Fruit fly (Drosophila melanogaster) whole organism, embryonic: ENCODE results near the gene Mct1.

Experiments used
- Bgb ChIP-seq: fragments of 200-800 bp; sonication (Bioruptor generic); IDR thresholded peaks from 2 replicates; pipeline ENCODE4 v1.3.6; 2022; ENCODE audit warnings: missing biosample characterization, missing genetic modification characterization; ENCODE audit not compliant: partially characterized antibody
- CG10462 ChIP-seq: fragments of 200-800 bp; sonication (Bioruptor generic); optimal IDR thresholded peaks from 2 replicates; lab custom pipeline; 2016; ENCODE audit warnings: missing biosample characterization, missing genetic modification characterization
- CG10979 ChIP-seq: fragments of 200-800 bp; sonication (Bioruptor generic); optimal IDR thresholded peaks from 2 replicates; lab custom pipeline; 2018; ENCODE audit warnings: missing biosample characterization, mild to moderate bottlenecking, missing genetic modification characterization, moderate library complexity
- CG11085 ChIP-seq: fragments of 200-800 bp; sonication (Bioruptor generic); IDR thresholded peaks from 2 replicates; pipeline ENCODE4 v1.3.6; 2022; ENCODE audit warnings: missing biosample characterization, missing genetic modification characterization
- CG12299 ChIP-seq: fragments of 200-800 bp; sonication (Bioruptor generic); optimal IDR thresholded peaks from 2 replicates; lab custom pipeline; 2018; ENCODE audit warnings: missing biosample characterization, mild to moderate bottlenecking, missing genetic modification characterization
- CG12659 ChIP-seq: fragments of 200-800 bp; sonication (Bioruptor generic); optimal IDR thresholded peaks from 3 replicates; lab custom pipeline; 2017; ENCODE audit warnings: mild to moderate bottlenecking, missing biosample characterization, missing genetic modification reagents, missing genetic modification characterization
- CG12942 ChIP-seq: fragments of 200-800 bp; sonication (Bioruptor generic); optimal IDR thresholded peaks from 3 replicates; lab custom pipeline; 2016; ENCODE audit warnings: missing biosample characterization, missing genetic modification characterization
- CG13287 ChIP-seq: fragments of 200-800 bp; sonication (Bioruptor generic); IDR thresholded peaks from 2 replicates; pipeline ENCODE4 v1.3.6; 2022; ENCODE audit warnings: missing biosample characterization, missing genetic modification characterization; ENCODE audit not compliant: partially characterized antibody
- CG18262 ChIP-seq: fragments of 200-800 bp; optimal IDR thresholded peaks from 3 replicates; lab custom pipeline; 2019; ENCODE audit warnings: missing biosample characterization, mild to moderate bottlenecking, missing genetic modification characterization, moderate library complexity
- CG2120 ChIP-seq: fragments of 200-800 bp; sonication (Bioruptor generic); optimal IDR thresholded peaks from 3 replicates; lab custom pipeline; 2016; ENCODE audit warnings: missing biosample characterization, missing genetic modification characterization
- CG32772 ChIP-seq: fragments of 200-800 bp; sonication (Bioruptor generic); IDR thresholded peaks from 2 replicates; pipeline ENCODE4 v1.3.6; 2022; ENCODE audit warnings: missing biosample characterization, missing genetic modification characterization
- CG3281 ChIP-seq: fragments of 200-800 bp; sonication (Bioruptor generic); optimal IDR thresholded peaks from 3 replicates; lab custom pipeline; 2017; ENCODE audit warnings: missing biosample characterization, mild to moderate bottlenecking, missing genetic modification characterization
- CG3838 ChIP-seq: fragments of 200-800 bp; sonication (Bioruptor generic); optimal IDR thresholded peaks from 3 replicates; lab custom pipeline; 2016; ENCODE audit warnings: missing biosample characterization, missing genetic modification characterization
- CG4730 ChIP-seq: fragments of 200-800 bp; sonication (Bioruptor generic); IDR thresholded peaks from 2 replicates; pipeline ENCODE4 v1.3.6; 2022; ENCODE audit warnings: missing biosample characterization, missing genetic modification characterization
- CG7357 ChIP-seq: fragments of 200-800 bp; sonication (Bioruptor generic); IDR thresholded peaks from 3 replicates; pipeline ENCODE4 v1.3.6; 2022; ENCODE audit warnings: missing biosample characterization, missing genetic modification characterization
- CG7745 ChIP-seq: fragments of 200-800 bp; sonication (Bioruptor generic); optimal IDR thresholded peaks from 2 replicates; lab custom pipeline; 2018; ENCODE audit warnings: missing biosample characterization, mild to moderate bottlenecking, missing genetic modification characterization, moderate library complexity
- CG7839 ChIP-seq: fragments of 200-800 bp; sonication (Bioruptor generic); optimal IDR thresholded peaks from 3 replicates; lab custom pipeline; 2018; ENCODE audit warnings: missing biosample characterization, mild to moderate bottlenecking, missing genetic modification characterization, moderate library complexity
- CG7963 ChIP-seq: fragments of 200-800 bp; sonication (Bioruptor generic); IDR thresholded peaks from 3 replicates; pipeline ENCODE4 v1.3.6; 2022; ENCODE audit warnings: missing biosample characterization, missing genetic modification characterization; ENCODE audit not compliant: partially characterized antibody
- Chrac-16 ChIP-seq: fragments of 200-800 bp; sonication (Bioruptor generic); optimal IDR thresholded peaks from 3 replicates; lab custom pipeline; 2016; ENCODE audit warnings: missing biosample characterization, missing genetic modification characterization
- CrebB ChIP-seq: fragments of 200-800 bp; sonication (Bioruptor generic); optimal IDR thresholded peaks from 3 replicates; lab custom pipeline; 2018; ENCODE audit warnings: missing biosample characterization, mild to moderate bottlenecking, missing genetic modification characterization
- D19B ChIP-seq: fragments of 200-800 bp; sonication (Bioruptor generic); optimal IDR thresholded peaks from 2 replicates; lab custom pipeline; 2017; ENCODE audit warnings: missing biosample characterization, mild to moderate bottlenecking, missing genetic modification characterization
- Dad ChIP-seq: fragments of 200-800 bp; sonication (Bioruptor generic); optimal IDR thresholded peaks from 3 replicates; lab custom pipeline; 2016; ENCODE audit warnings: missing biosample characterization, missing genetic modification characterization
- Dip2 ChIP-seq: fragments of 200-800 bp; sonication (Bioruptor generic); IDR thresholded peaks from 2 replicates; pipeline ENCODE4 v1.3.6; 2022; ENCODE audit warnings: missing biosample characterization, missing genetic modification characterization
- Doc3 ChIP-seq: fragments of 200-800 bp; sonication (Bioruptor generic); IDR thresholded peaks from 3 replicates; pipeline ENCODE4 v1.3.6; 2022; ENCODE audit warnings: missing biosample characterization, missing genetic modification characterization; ENCODE audit not compliant: partially characterized antibody
- Ets65A ChIP-seq: fragments of 200-800 bp; sonication (Bioruptor generic); peaks from one replicate; lab custom pipeline; 2016; ENCODE audit warnings: missing biosample characterization, missing genetic modification characterization
- HLH54F ChIP-seq: fragments of 200-800 bp; sonication (Bioruptor generic); optimal IDR thresholded peaks from 3 replicates; lab custom pipeline; 2016; ENCODE audit warnings: missing biosample characterization, missing genetic modification characterization
- HmgZ ChIP-seq: fragments of 200-800 bp; sonication (Bioruptor generic); optimal IDR thresholded peaks from 2 replicates; lab custom pipeline; 2018; ENCODE audit warnings: missing biosample characterization, mild to moderate bottlenecking, missing genetic modification characterization
- Max ChIP-seq: fragments of 200-800 bp; sonication (Bioruptor generic); optimal IDR thresholded peaks from 2 replicates; lab custom pipeline; 2016; ENCODE audit warnings: missing biosample characterization, mild to moderate bottlenecking, missing genetic modification characterization
- Neu2 ChIP-seq: fragments of 200-800 bp; sonication (Bioruptor generic); optimal IDR thresholded peaks from 3 replicates; lab custom pipeline; 2016; ENCODE audit warnings: missing biosample characterization, missing genetic modification characterization, borderline replicate concordance
- Sox100B ChIP-seq: fragments of 200-800 bp; sonication (Bioruptor generic); optimal IDR thresholded peaks from 3 replicates; lab custom pipeline; 2018; ENCODE audit warnings: missing biosample characterization, mild to moderate bottlenecking, missing genetic modification characterization
- Sry-δ ChIP-seq: fragments of 200-800 bp; sonication (Bioruptor generic); optimal IDR thresholded peaks from 2 replicates; lab custom pipeline; 2016; ENCODE audit warnings: missing biosample characterization, missing genetic modification characterization
- Stat92E ChIP-seq, 3 experiments: fragments of >200 bp in 2 of 3; fragments of 200-800 bp in 1 of 3; sonication (Bioruptor generic) in 1 of 3; optimal IDR thresholded peaks; 2 replicates each; lab custom pipeline; 2017 to 2019; ENCODE audit warnings: missing biosample characterization in 3 of 3, missing genetic modification characterization in 3 of 3, mild to moderate bottlenecking in 1 of 3, moderate library complexity in 1 of 3
- ato ChIP-seq: fragments of 200-800 bp; sonication (Bioruptor generic); IDR thresholded peaks from 2 replicates; pipeline ENCODE4 v1.3.6; 2022; ENCODE audit warnings: missing biosample characterization, missing genetic modification characterization; ENCODE audit not compliant: partially characterized antibody
- bbx ChIP-seq: fragments of 200-800 bp; sonication (Bioruptor generic); IDR thresholded peaks from 2 replicates; pipeline ENCODE4 v1.3.6; 2022; ENCODE audit warnings: missing biosample characterization, missing genetic modification characterization; ENCODE audit not compliant: partially characterized antibody
- bowl ChIP-seq: fragments of 200-800 bp; sonication (Bioruptor generic); IDR thresholded peaks from 2 replicates; pipeline ENCODE4 v1.3.6; 2022; ENCODE audit warnings: missing biosample characterization, missing genetic modification characterization
- cas ChIP-seq: fragments of 200-800 bp; sonication (Bioruptor generic); IDR thresholded peaks from 2 replicates; pipeline ENCODE4 v1.3.6; 2022; ENCODE audit warnings: missing biosample characterization, missing genetic modification characterization
- cato ChIP-seq: fragments of 200-800 bp; sonication (Bioruptor generic); optimal IDR thresholded peaks from 2 replicates; lab custom pipeline; 2016; ENCODE audit warnings: missing biosample characterization, missing genetic modification characterization, borderline replicate concordance
- cg ChIP-seq: fragments of 200-800 bp; sonication (Bioruptor generic); optimal IDR thresholded peaks from 3 replicates; lab custom pipeline; 2019; ENCODE audit warnings: missing biosample characterization, mild to moderate bottlenecking, missing genetic modification characterization, moderate library complexity
- chif ChIP-seq, 2 experiments: fragments of 200-800 bp; sonication (Bioruptor generic); optimal IDR thresholded peaks; 3 replicates each; lab custom pipeline; 2016; ENCODE audit warnings: missing biosample characterization in 2 of 2, missing genetic modification characterization in 2 of 2
- croc ChIP-seq: fragments of 200-800 bp; sonication (Bioruptor generic); conservative IDR thresholded peaks from 3 replicates; pipeline ENCODE4 v1.3.6; 2022; ENCODE audit warnings: missing biosample characterization, missing genetic modification characterization
- crp ChIP-seq, 2 experiments: fragments of 200-800 bp; sonication (Bioruptor generic); optimal IDR thresholded peaks; 2 replicates in 1 of 2; 3 replicates in 1 of 2; lab custom pipeline; 2017; ENCODE audit warnings: missing biosample characterization in 2 of 2, missing genetic modification characterization in 2 of 2, mild to moderate bottlenecking in 1 of 2, moderate library complexity in 1 of 2
- danr ChIP-seq: fragments of 200-800 bp; sonication (Bioruptor generic); IDR thresholded peaks from 2 replicates; pipeline ENCODE4 v1.3.6; 2022; ENCODE audit warnings: missing biosample characterization, missing genetic modification characterization
- dm ChIP-seq: fragments of 200-800 bp; sonication (Bioruptor generic); optimal IDR thresholded peaks from 3 replicates; lab custom pipeline; 2016; ENCODE audit warnings: missing biosample characterization, missing genetic modification characterization
- ftz-f1 ChIP-seq: fragments of 200-800 bp; sonication (Bioruptor generic); optimal IDR thresholded peaks from 2 replicates; lab custom pipeline; 2016; ENCODE audit warnings: missing biosample characterization, missing genetic modification characterization
- gro ChIP-seq: fragments of 200-800 bp; sonication (Bioruptor generic); optimal IDR thresholded peaks from 2 replicates; lab custom pipeline; 2016; ENCODE audit warnings: missing biosample characterization, missing genetic modification characterization
- lab ChIP-seq: fragments of 200-800 bp; sonication (Bioruptor generic); optimal IDR thresholded peaks from 3 replicates; lab custom pipeline; 2017; ENCODE audit warnings: missing biosample characterization, missing genetic modification characterization, mild to moderate bottlenecking, moderate library complexity, missing genetic modification reagents
- sima ChIP-seq: fragments of 200-800 bp; sonication (Bioruptor generic); optimal IDR thresholded peaks from 2 replicates; lab custom pipeline; 2016; ENCODE audit warnings: missing biosample characterization, missing genetic modification characterization
- sisA ChIP-seq: fragments of 200-800 bp; sonication (Bioruptor generic); IDR thresholded peaks from 2 replicates; pipeline ENCODE4 v1.3.6; 2022; ENCODE audit warnings: missing biosample characterization, missing genetic modification characterization
- slp2 ChIP-seq: fragments of 200-800 bp; sonication (Bioruptor generic); optimal IDR thresholded peaks from 2 replicates; lab custom pipeline; 2016; ENCODE audit warnings: missing biosample characterization, missing genetic modification characterization
- sna ChIP-seq: fragments of 200-800 bp; sonication (Bioruptor generic); IDR thresholded peaks from 2 replicates; pipeline ENCODE4 v1.3.6; 2022; ENCODE audit warnings: missing biosample characterization, missing genetic modification characterization; ENCODE audit not compliant: partially characterized antibody
- so ChIP-seq: fragments of 200-800 bp; sonication (Bioruptor generic); IDR thresholded peaks from 3 replicates; pipeline ENCODE4 v1.3.6; 2022; ENCODE audit warnings: missing biosample characterization, missing genetic modification characterization

Mct1 gene

dm6 chrX:2249763-2250162, 60.8 kb downstream of the Mct1 start, which contains the start of gene crn (continued):
- TF ChIP-seq CG7745 (tag; lab: Kevin White, UChicago) (no peak), Ets65A (no peak), HmgZ (no peak), CG4730 (GFP tag; lab: Robert Waterston, UW) (no peak), cg (GFP tag; lab: Kevin White, UChicago) (no peak), CG18262 (no peak), Max (GFP tag; lab: Kevin White, UChicago) (no peak), dm (GFP tag; lab: Kevin White, UChicago) (no peak), cas (GFP tag; lab: Robert Waterston, UW) (no peak), Dip2 (GFP tag; lab: Robert Waterston, UW) (no peak), CrebB (no peak), CG2120 (GFP tag; lab: Kevin White, UChicago) (no peak), cato (no peak), lab (GFP tag; lab: Kevin White, UChicago) (no peak), CG12942 (no peak), slp2 (GFP tag; lab: Kevin White, UChicago) (no peak), gro (GFP tag; lab: Kevin White, UChicago) (no peak), Doc3 (GFP tag; lab: Robert Waterston, UW) (peak; percentile 57), CG13287 (peak; percentile 70), crp (GFP tag; optimal IDR thresholded peaks at IDR 0.05; lab: Kevin White, UChicago) (no peak), CG12659 (GFP tag; lab: Kevin White, UChicago) (no peak), CG3838 (no peak), croc (GFP tag; lab: Robert Waterston, UW) (no peak), CG3281 (no peak), sna (GFP tag; lab: Robert Waterston, UW) (0 out of 2 replicates have a peak, but pooled peaks have one; percentile 61), Chrac-16 (no peak), Bgb (peak; percentile 58), Sox100B (no peak), Sry-δ (peak; percentile 28), HLH54F (no peak), CG7839 (tag; lab: Kevin White, UChicago) (no peak), D19B (no peak), chif (GFP tag; optimal IDR thresholded peaks at IDR 0.05; lab: Kevin White, UChicago) (no peak), sisA (GFP tag; lab: Robert Waterston, UW) (no peak), CG10462 (GFP tag; lab: Kevin White, UChicago) (no peak), Stat92E (GFP tag; optimal IDR thresholded peaks at IDR 0.05; lab: Kevin White, UChicago) (no peak), ato (GFP tag; lab: Robert Waterston, UW) (peak; percentile 74), CG10979 (no peak), bbx (GFP tag; lab: Robert Waterston, UW) (peak; percentile 68), bowl (GFP tag; lab: Robert Waterston, UW) (no peak), so (GFP tag; lab: Robert Waterston, UW) (no peak), Neu2 (GFP tag; lab: Kevin White, UChicago) (no peak), danr (GFP tag; lab: Robert Waterston, UW) (no peak), CG7357 (GFP tag; lab: Robert Waterston, UW) (peak; percentile 83), CG12299 (tag; lab: Kevin White, UChicago) (no peak), ftz-f1 (no peak), sima (no peak), Dad (GFP tag; lab: Kevin White, UChicago) (no peak), CG11085 (GFP tag; lab: Robert Waterston, UW) (no peak), CG32772 (no peak), CG7963 (GFP tag; lab: Robert Waterston, UW) (peak; percentile 68)
